Worm (Caenorhabditis elegans) whole organism, young adult: Measurements from ENCODE around the gene mdt-6.
A peak's percentile ranks its signal among the peaks of the same experiment; 100 is the strongest.

Experiments
- B0019.2 ChIP-seq: fragments of 200-800 bp; sonication (Bioruptor generic); conservative IDR thresholded peaks from 2 replicates; pipeline ENCODE4 v1.3.6; 2022; ENCODE audit warnings: missing genetic modification reagents, missing genetic modification characterization, missing compliant biosample characterization
- C17E4.6 ChIP-seq: fragments of 200-800 bp; sonication (Bioruptor generic); IDR thresholded peaks from 2 replicates; pipeline ENCODE4 v1.3.6; 2022; ENCODE audit warnings: missing genetic modification reagents, missing genetic modification characterization, missing compliant biosample characterization
- F23B12.7 ChIP-seq: sonication (generic microtip); optimal IDR thresholded peaks from 2 replicates; lab custom pipeline; 2017; ENCODE audit warnings: missing genetic modification characterization, mild to moderate bottlenecking, missing compliant biosample characterization, antibody characterized with exemption, moderate library complexity; ENCODE audit not compliant: insufficient read depth
- T26A5.8 ChIP-seq: sonication (generic microtip); optimal IDR thresholded peaks from 2 replicates; lab custom pipeline; 2016; ENCODE audit warnings: missing genetic modification characterization, missing compliant biosample characterization
- Y53G8AR.9 ChIP-seq: fragments of 200-800 bp; sonication (Bioruptor generic); conservative IDR thresholded peaks from 2 replicates; pipeline ENCODE4 v1.3.6; 2022; ENCODE audit warnings: missing genetic modification reagents, missing genetic modification characterization, missing compliant biosample characterization
- Y95B8A.8 ChIP-seq: fragments of 200-800 bp; sonication (Bioruptor generic); IDR thresholded peaks from 2 replicates; pipeline ENCODE4 v1.3.6; 2022; ENCODE audit warnings: missing genetic modification reagents, missing genetic modification characterization, missing compliant biosample characterization
- ama-1 ChIP-seq, 3 experiments: fragments of 150-350 bp in 1 of 3; sonication (generic microtip) in 2 of 3; optimal IDR thresholded peaks; 2 replicates each; lab custom pipeline; 2014 to 2018; ENCODE audit warnings: missing biosample characterization in 2 of 3, missing genetic modification characterization in 2 of 3, missing genetic modification reagents in 2 of 3
- cebp-1 ChIP-seq, 2 experiments: fragments of 200-800 bp in 1 of 2; sonication (Bioruptor generic) in 1 of 2; sonication (generic microtip) in 1 of 2; IDR thresholded peaks in 1 of 2; optimal IDR thresholded peaks in 1 of 2; 2 replicates each; pipeline versions ENCODE4 v1.3.6 to Lab custom; 2017 to 2022; ENCODE audit warnings: missing compliant biosample characterization in 2 of 2, missing genetic modification characterization in 2 of 2, mild to moderate bottlenecking in 1 of 2, missing genetic modification reagents in 1 of 2, moderate library complexity in 1 of 2
- ceh-100 ChIP-seq: fragments of 200-800 bp; sonication (Bioruptor generic); IDR thresholded peaks from 2 replicates; pipeline ENCODE4 v1.3.6; 2022; ENCODE audit warnings: missing genetic modification reagents, missing genetic modification characterization, missing compliant biosample characterization
- ceh-79 ChIP-seq: sonication (generic microtip); optimal IDR thresholded peaks from 2 replicates; lab custom pipeline; 2017; ENCODE audit warnings: mild to moderate bottlenecking, missing genetic modification characterization, missing compliant biosample characterization
- dox-1 ChIP-seq: fragments of 200-800 bp; sonication (Bioruptor generic); IDR thresholded peaks from 2 replicates; pipeline ENCODE4 v1.3.6; 2022; ENCODE audit warnings: missing genetic modification reagents, missing genetic modification characterization, missing compliant biosample characterization
- egl-18 ChIP-seq: fragments of 200-800 bp; sonication (Bioruptor generic); IDR thresholded peaks from 2 replicates; pipeline ENCODE4 v1.3.6; 2022; ENCODE audit warnings: missing genetic modification reagents, missing genetic modification characterization, missing compliant biosample characterization
- ets-4 ChIP-seq: fragments of 200-800 bp; sonication (Bioruptor generic); optimal IDR thresholded peaks from 2 replicates; lab custom pipeline; 2018; ENCODE audit warnings: mild to moderate bottlenecking, missing genetic modification characterization, missing compliant biosample characterization
- lag-1 ChIP-seq: fragments of 200-800 bp; sonication (Bioruptor generic); IDR thresholded peaks from 2 replicates; pipeline ENCODE4 v1.3.6; 2022; ENCODE audit warnings: missing genetic modification reagents, missing genetic modification characterization, missing compliant biosample characterization
- lin-35 ChIP-seq, 3 experiments: fragments of 150-350 bp in 2 of 3; sonication (generic microtip) in 1 of 3; optimal IDR thresholded peaks; 2 replicates each; lab custom pipeline; 2014 to 2018; ENCODE audit warnings: missing biosample characterization in 3 of 3, missing genetic modification characterization in 3 of 3, missing genetic modification reagents in 3 of 3
- lin-40 ChIP-seq: sonication (generic microtip); optimal IDR thresholded peaks from 2 replicates; lab custom pipeline; 2016; ENCODE audit warnings: missing genetic modification characterization, mild to moderate bottlenecking, missing compliant biosample characterization, missing genotype, missing genetic modification reagents
- lin-54 ChIP-seq: fragments of 200-800 bp; sonication (Bioruptor generic); optimal IDR thresholded peaks from 2 replicates; lab custom pipeline; 2018; ENCODE audit warnings: mild to moderate bottlenecking, missing genetic modification characterization, missing compliant biosample characterization
- lsl-1 ChIP-seq: fragments of 200-800 bp; sonication (Bioruptor generic); optimal IDR thresholded peaks from 2 replicates; lab custom pipeline; 2018; ENCODE audit warnings: mild to moderate bottlenecking, missing genetic modification characterization, moderate library complexity, missing compliant biosample characterization
- lsy-27 ChIP-seq: sonication (generic microtip); optimal IDR thresholded peaks from 2 replicates; lab custom pipeline; 2017; ENCODE audit warnings: missing genetic modification characterization, mild to moderate bottlenecking, missing compliant biosample characterization, antibody characterized with exemption, missing genotype, borderline replicate concordance; ENCODE audit not compliant: insufficient read depth
- mcd-1 ChIP-seq: fragments of 200-800 bp; sonication (Bioruptor generic); IDR thresholded peaks from 2 replicates; pipeline ENCODE4 v1.3.6; 2022; ENCODE audit warnings: missing genetic modification reagents, missing genetic modification characterization, missing compliant biosample characterization
- mel-28 ChIP-seq: sonication (generic microtip); optimal IDR thresholded peaks from 2 replicates; lab custom pipeline; 2016; ENCODE audit warnings: borderline replicate concordance, mild to moderate bottlenecking, missing genetic modification characterization, missing compliant biosample characterization
- mes-4 ChIP-seq: sonication (generic microtip); optimal IDR thresholded peaks from 2 replicates; lab custom pipeline; 2016; ENCODE audit warnings: missing genotype, missing genetic modification characterization, missing compliant biosample characterization
- nfya-1 ChIP-seq: sonication (generic microtip); optimal IDR thresholded peaks from 2 replicates; lab custom pipeline; 2017; ENCODE audit warnings: antibody characterized with exemption, missing compliant biosample characterization, missing genetic modification characterization, borderline replicate concordance; ENCODE audit not compliant: insufficient read depth
- nhr-80 ChIP-seq: sonication (generic microtip); optimal IDR thresholded peaks from 2 replicates; lab custom pipeline; 2016; ENCODE audit warnings: missing genetic modification characterization, missing compliant biosample characterization
- nhr-90 ChIP-seq: sonication (generic microtip); optimal IDR thresholded peaks from 2 replicates; lab custom pipeline; 2016; ENCODE audit warnings: missing genotype, mild to moderate bottlenecking, missing genetic modification characterization, missing compliant biosample characterization
- pha-4 ChIP-seq: fragments of 150-350 bp; sonication (generic microtip); optimal IDR thresholded peaks from 2 replicates; lab custom pipeline; 2014; ENCODE audit warnings: missing biosample characterization, missing genetic modification reagents, missing genetic modification characterization
- rec-8 ChIP-seq, 2 experiments: sonication (generic microtip); optimal IDR thresholded peaks; 2 replicates each; lab custom pipeline; 2016; ENCODE audit warnings: mild to moderate bottlenecking in 2 of 2, missing genetic modification characterization in 2 of 2, missing genetic modification reagents in 2 of 2, missing genotype in 2 of 2, missing biosample characterization in 1 of 2, missing compliant biosample characterization in 1 of 2, moderate library complexity in 1 of 2
- snpc-1.1 ChIP-seq: sonication (generic microtip); optimal IDR thresholded peaks from 2 replicates; lab custom pipeline; 2017; ENCODE audit warnings: missing genetic modification characterization, mild to moderate bottlenecking, missing compliant biosample characterization, antibody characterized with exemption, moderate library complexity, missing genotype, missing genetic modification reagents; ENCODE audit not compliant: insufficient read depth
- snpc-3.4 ChIP-seq: sonication (generic microtip); optimal IDR thresholded peaks from 2 replicates; lab custom pipeline; 2017; ENCODE audit warnings: missing genetic modification characterization, mild to moderate bottlenecking, missing compliant biosample characterization, antibody characterized with exemption, moderate library complexity, missing genotype, missing genetic modification reagents
- somi-1 ChIP-seq: fragments of 200-800 bp; sonication (Bioruptor generic); optimal IDR thresholded peaks from 2 replicates; lab custom pipeline; 2018; ENCODE audit warnings: mild to moderate bottlenecking, missing genetic modification characterization, missing compliant biosample characterization
- tbp1 ChIP-seq: fragments of 200-800 bp; sonication (Bioruptor generic); optimal IDR thresholded peaks from 2 replicates; lab custom pipeline; 2018; ENCODE audit warnings: mild to moderate bottlenecking, missing genetic modification characterization, missing compliant biosample characterization
- unc-62 ChIP-seq: fragments of 150-350 bp; optimal IDR thresholded peaks from 2 replicates; lab custom pipeline; 2014; ENCODE audit warnings: missing biosample characterization, missing genetic modification reagents, missing genetic modification characterization
- xnd-1 ChIP-seq: sonication (generic microtip); optimal IDR thresholded peaks from 2 replicates; lab custom pipeline; 2016; ENCODE audit warnings: missing genotype, missing genetic modification reagents, missing genetic modification characterization, missing compliant biosample characterization
- zfh-2 ChIP-seq: fragments of 200-800 bp; sonication (Bioruptor generic); conservative IDR thresholded peaks from 2 replicates; pipeline ENCODE4 v1.3.6; 2022; ENCODE audit warnings: missing genetic modification reagents, missing genetic modification characterization, missing compliant biosample characterization
- ztf-25 ChIP-seq: fragments of 200-800 bp; sonication (Bioruptor generic); IDR thresholded peaks from 2 replicates; pipeline ENCODE4 v1.3.6; 2022; ENCODE audit warnings: missing genetic modification reagents, missing genetic modification characterization, missing compliant biosample characterization

The mdt-6 gene

DNA sequence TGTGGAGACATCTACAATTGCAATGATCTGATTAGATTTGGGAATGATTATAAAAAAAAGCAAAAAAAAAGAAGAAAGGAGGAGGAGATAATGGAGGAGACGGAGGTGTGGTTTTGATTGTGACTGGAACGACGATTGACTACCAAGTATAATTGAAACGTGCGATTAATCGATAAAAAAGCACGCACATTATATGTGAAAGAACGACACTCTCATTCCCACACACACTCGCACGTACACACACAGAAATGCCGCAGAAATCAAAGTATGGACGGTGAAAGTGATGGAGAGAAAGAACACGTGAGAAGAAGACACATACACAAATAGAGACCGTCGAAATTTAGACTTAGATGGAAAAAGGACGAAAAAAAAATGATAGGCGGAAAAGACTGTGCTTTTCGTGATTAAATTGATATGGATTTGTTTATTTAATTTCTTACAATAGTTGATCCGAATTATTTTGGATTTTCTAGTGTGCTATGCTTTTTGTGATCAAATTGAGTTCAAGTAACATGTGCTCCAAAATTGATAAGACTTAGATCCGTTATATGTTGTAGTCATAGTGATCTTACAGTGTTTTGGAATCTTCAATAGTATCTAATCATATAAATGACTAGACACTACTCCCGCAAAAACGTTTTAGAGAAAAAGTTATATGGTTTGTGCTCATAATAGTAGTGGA is 34.4 kb upstream of the mdt-6 start, which contains the start of gene nhr-135 (continued):
- TF ChIP-seq nhr-90 (tag; lab: Kevin White, UChicago): peak; percentile 17
- TF ChIP-seq cebp-1 (GFP tag; IDR thresholded peaks at IDR 0.05; lab: Robert Waterston, UW): 0 out of 2 replicates have a peak, but pooled peaks have one; percentile 26
- TF ChIP-seq cebp-1 (tag; optimal IDR thresholded peaks at IDR 0.05; lab: Kevin White, UChicago): peak; percentile 71
- no peak for TF ChIP-seq mes-4 (tag; lab: Kevin White, UChicago)
- TF ChIP-seq lin-35 (GFP tag; optimal IDR thresholded peaks at IDR 0.05; lab: Kevin White, UChicago): no peak
- TF ChIP-seq nhr-80 (tag; lab: Kevin White, UChicago): peak; percentile 92
- no peak for TF ChIP-seq lsy-27 (tag; lab: Kevin White, UChicago)
- no peak for TF ChIP-seq T26A5.8 (tag; lab: Kevin White, UChicago)
- no peak for TF ChIP-seq Y95B8A.8 (GFP tag; lab: Robert Waterston, UW)
- no peak for TF ChIP-seq ceh-100 (GFP tag; lab: Robert Waterston, UW)
- no peak for TF ChIP-seq mel-28 (tag; lab: Kevin White, UChicago)
- no peak for TF ChIP-seq pha-4 (tag; lab: Kevin White, UChicago)
- peak; percentile 44 for TF ChIP-seq dox-1
- no peak for TF ChIP-seq snpc-1.1 (tag; lab: Kevin White, UChicago)
- peak; percentile 39 for TF ChIP-seq tbp1 (GFP tag; lab: Kevin White, UChicago)
- no peak for TF ChIP-seq nfya-1 (tag; lab: Kevin White, UChicago)

DNA sequence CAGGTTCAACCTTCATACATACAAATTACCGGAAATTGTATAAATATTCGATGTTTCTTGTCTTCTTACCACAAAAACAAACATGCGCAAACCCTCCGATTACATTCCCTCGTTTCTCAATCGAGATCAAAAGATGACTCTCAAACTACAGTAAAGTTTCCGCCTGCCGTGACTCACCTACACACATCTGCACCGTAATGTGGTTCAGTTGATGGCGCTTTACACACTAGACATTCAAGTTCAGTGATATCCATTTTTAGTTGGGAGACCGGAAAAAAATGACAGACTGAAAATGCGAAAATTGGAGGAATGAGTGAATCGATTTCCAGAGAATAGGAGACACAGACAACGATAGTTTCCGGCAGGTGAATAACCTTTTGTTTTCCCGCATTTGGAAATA is 31.9 kb upstream of the mdt-6 start, which contains the start of gene nhr-286:
Gene nhr-286, minus strand, starts transcription at position 324 of the 400 bp plus-strand sequence.
- peak; percentile 43 for TF ChIP-seq ama-1 (optimal IDR thresholded peaks at IDR 0.05; lab: Kevin White, UChicago)
- TF ChIP-seq ama-1 (GFP tag; optimal IDR thresholded peaks at IDR 0.05; lab: Kevin White, UChicago): no peak
- no peak for TF ChIP-seq snpc-3.4
- no peak for TF ChIP-seq unc-62 (GFP tag; lab: Kevin White, UChicago)
- TF ChIP-seq lin-54 (GFP tag; lab: Kevin White, UChicago): no peak
- TF ChIP-seq egl-18: 0 out of 2 replicates have a peak, but pooled peaks have one; percentile 30
- 0 out of 2 replicates have a peak, but pooled peaks have one; percentile 31 for TF ChIP-seq Y53G8AR.9

DNA sequence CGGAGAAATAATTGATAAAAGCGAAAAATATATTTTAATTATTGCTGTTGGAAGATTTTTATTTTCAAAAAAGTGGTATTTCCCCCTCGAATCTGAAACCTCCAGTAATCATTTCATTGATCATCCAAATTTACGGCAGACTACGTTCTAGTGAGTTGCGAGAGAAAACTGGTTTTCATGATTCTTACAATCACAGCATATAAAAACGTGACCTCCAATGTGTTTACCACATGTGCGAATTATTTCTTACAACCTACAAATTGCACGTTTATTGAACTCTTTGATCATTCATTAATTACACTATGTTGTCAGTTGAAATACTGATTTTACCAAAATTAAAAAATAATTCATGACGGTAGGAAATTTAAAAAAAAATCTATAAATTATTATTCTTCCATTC is 29.8 kb upstream of the mdt-6 start:
- TF ChIP-seq C17E4.6 (no peak), nhr-80 (tag; lab: Kevin White, UChicago) (no peak), ztf-25 (no peak), lsl-1 (GFP tag; lab: Kevin White, UChicago) (no peak), snpc-3.4 (no peak), lin-40 (tag; lab: Kevin White, UChicago) (peak; percentile 28), mcd-1 (GFP tag; lab: Robert Waterston, UW) (no peak), lin-35 (GFP tag; optimal IDR thresholded peaks at IDR 0.05; lab: Kevin White, UChicago) (no peak), zfh-2 (GFP tag; lab: Robert Waterston, UW) (no peak), somi-1 (GFP tag; lab: Kevin White, UChicago) (peak; percentile 70), F23B12.7 (tag; lab: Kevin White, UChicago) (no peak), ceh-79 (no peak), ets-4 (GFP tag; lab: Kevin White, UChicago) (no peak), lag-1 (GFP tag; lab: Robert Waterston, UW) (no peak), mel-28 (tag; lab: Kevin White, UChicago) (no peak), cebp-1 (GFP tag; IDR thresholded peaks at IDR 0.05; lab: Robert Waterston, UW) (no peak), cebp-1 (tag; optimal IDR thresholded peaks at IDR 0.05; lab: Kevin White, UChicago) (peak; percentile 16), B0019.2 (GFP tag; lab: Robert Waterston, UW) (no peak), xnd-1 (tag; lab: Kevin White, UChicago) (no peak), rec-8 (tag; optimal IDR thresholded peaks at IDR 0.05; lab: Kevin White, UChicago) (no peak), lsy-27 (tag; lab: Kevin White, UChicago) (no peak)
